Worm (Caenorhabditis elegans) whole organism, early embryonic: ENCODE results near the gene pigg-1.

Source experiments
- B0310.2 ChIP-seq: sonication (generic microtip); optimal IDR thresholded peaks from 2 replicates; lab custom pipeline; 2016; ENCODE audit warnings: mild to moderate bottlenecking, missing genetic modification characterization, missing compliant biosample characterization
- F13C5.2 ChIP-seq: sonication (generic microtip); optimal IDR thresholded peaks from 2 replicates; lab custom pipeline; 2017; ENCODE audit warnings: mild to moderate bottlenecking, missing genetic modification characterization, inconsistent platforms, missing compliant biosample characterization
- aly-1 ChIP-seq: sonication (generic microtip); optimal IDR thresholded peaks from 2 replicates; lab custom pipeline; 2016; ENCODE audit warnings: missing genetic modification characterization, missing compliant biosample characterization
- ama-1 ChIP-seq: fragments of 150-350 bp; optimal IDR thresholded peaks from 2 replicates; lab custom pipeline; 2014
- ceh-13 ChIP-seq: fragments of 200-800 bp; sonication (Bioruptor generic); optimal IDR thresholded peaks from 2 replicates; lab custom pipeline; 2018; ENCODE audit warnings: mild to moderate bottlenecking, missing genetic modification characterization, missing compliant biosample characterization
- ceh-36 ChIP-seq: sonication (generic microtip); optimal IDR thresholded peaks from 2 replicates; lab custom pipeline; 2016; ENCODE audit warnings: missing genetic modification characterization, inconsistent platforms, missing compliant biosample characterization
- ets-7 ChIP-seq: sonication (generic microtip); optimal IDR thresholded peaks from 2 replicates; lab custom pipeline; 2016; ENCODE audit warnings: missing genotype, missing genetic modification characterization, missing compliant biosample characterization
- flt-1 ChIP-seq: fragments of 200-800 bp; sonication (Bioruptor generic); IDR thresholded peaks from 2 replicates; pipeline ENCODE4 v1.3.6; 2022; ENCODE audit warnings: missing genetic modification characterization, missing compliant biosample characterization
- hmbx-1 ChIP-seq: sonication (generic microtip); optimal IDR thresholded peaks from 2 replicates; lab custom pipeline; 2016; ENCODE audit warnings: mild to moderate bottlenecking, missing genetic modification characterization, missing compliant biosample characterization
- hmg-4 ChIP-seq: fragments of 200-800 bp; sonication (Bioruptor generic); optimal IDR thresholded peaks from 2 replicates; lab custom pipeline; 2018; ENCODE audit warnings: mild to moderate bottlenecking, missing genetic modification characterization, missing compliant biosample characterization
- hnd-1 ChIP-seq: sonication (generic microtip); optimal IDR thresholded peaks from 2 replicates; lab custom pipeline; 2016; ENCODE audit warnings: missing genetic modification characterization, missing compliant biosample characterization
- pes-1 ChIP-seq: fragments of 200-800 bp; sonication (Bioruptor generic); IDR thresholded peaks from 2 replicates; pipeline ENCODE4 v1.3.6; 2022; ENCODE audit warnings: missing genetic modification reagents, missing genetic modification characterization, missing compliant biosample characterization
- scrt-1 ChIP-seq: fragments of 200-800 bp; sonication (Bioruptor generic); IDR thresholded peaks from 2 replicates; pipeline ENCODE4 v1.3.6; 2022; ENCODE audit warnings: missing genetic modification characterization, missing compliant biosample characterization
- sea-1 ChIP-seq: fragments of 200-800 bp; sonication (Bioruptor generic); conservative IDR thresholded peaks from 2 replicates; pipeline ENCODE4 v1.3.6; 2022; ENCODE audit warnings: missing genetic modification characterization, missing compliant biosample characterization
- tbx-11 ChIP-seq: fragments of 200-800 bp; sonication (Bioruptor generic); IDR thresholded peaks from 2 replicates; pipeline ENCODE4 v1.3.6; 2022; ENCODE audit warnings: missing genetic modification characterization, missing compliant biosample characterization
- tbx-37 ChIP-seq: fragments of 200-800 bp; sonication (Bioruptor generic); conservative IDR thresholded peaks from 2 replicates; pipeline ENCODE4 v1.3.6; 2022; ENCODE audit warnings: missing genetic modification reagents, missing genetic modification characterization, missing compliant biosample characterization
- tra-4 ChIP-seq: sonication (generic microtip); optimal IDR thresholded peaks from 2 replicates; lab custom pipeline; 2017; ENCODE audit warnings: missing genetic modification characterization, missing compliant biosample characterization

The pigg-1 gene

DNA sequence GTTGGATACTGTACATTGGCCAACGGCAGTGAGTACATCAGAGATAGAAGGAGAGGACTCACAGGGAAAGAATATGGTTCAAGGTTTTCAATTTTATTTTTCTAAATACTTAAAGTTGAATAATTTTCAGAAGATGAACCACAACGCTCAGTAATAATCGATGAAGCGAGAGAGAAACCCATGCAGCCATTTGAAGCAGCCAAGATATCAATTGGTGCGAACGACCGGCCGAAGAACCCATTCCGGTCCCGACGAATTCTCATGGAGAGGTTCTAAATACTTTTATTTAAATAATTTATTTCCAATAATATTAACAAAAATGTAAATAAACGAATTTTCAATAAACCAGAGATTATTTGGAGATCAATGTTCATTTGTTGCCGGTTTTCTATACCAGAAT lies at the start of gene pigg-1:
Gene pigg-1 (minus strand): TSS at position 101 of the 400 bp plus-strand sequence.
- TF ChIP-seq sea-1 (GFP tag; lab: Robert Waterston, UW) (no peak), ceh-36 (tag; lab: Kevin White, UChicago) (no peak), hnd-1 (tag; lab: Kevin White, UChicago) (no peak), tbx-37 (GFP tag; lab: Robert Waterston, UW) (no peak), F13C5.2 (tag; lab: Kevin White, UChicago) (no peak), flt-1 (no peak), tra-4 (no peak), B0310.2 (tag; lab: Kevin White, UChicago) (no peak), ama-1 (no peak), aly-1 (tag; lab: Kevin White, UChicago) (no peak), hmbx-1 (no peak), pes-1 (GFP tag; lab: Robert Waterston, UW) (no peak), ets-7 (no peak), ceh-13 (no peak), scrt-1 (GFP tag; lab: Robert Waterston, UW) (no peak)

DNA sequence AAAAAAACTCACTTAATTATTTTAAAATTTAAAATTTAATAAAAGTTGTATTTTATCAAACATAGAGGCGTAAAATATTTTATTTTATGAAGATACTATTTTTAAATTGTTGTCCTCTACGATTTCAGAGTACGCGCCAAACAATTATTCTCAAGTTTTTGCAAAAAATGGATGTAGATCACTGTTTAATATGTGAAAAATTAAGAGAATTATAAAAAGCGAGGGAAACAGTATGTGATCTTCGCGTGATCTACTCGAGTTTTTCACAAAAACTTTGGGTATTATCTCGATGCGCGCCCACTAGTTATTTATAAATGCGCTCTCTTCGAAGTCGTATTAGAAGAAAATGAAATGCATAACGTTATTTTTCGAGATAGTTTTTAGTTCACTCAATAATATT lies 48.8 kb upstream of the pigg-1 start:
- TF ChIP-seq tbx-11 (GFP tag; lab: Robert Waterston, UW) (no peak), scrt-1 (GFP tag; lab: Robert Waterston, UW) (no peak), flt-1 (no peak), F13C5.2 (tag; lab: Kevin White, UChicago) (no peak), ets-7 (no peak), sea-1 (GFP tag; lab: Robert Waterston, UW) (no peak), ceh-36 (tag; lab: Kevin White, UChicago) (no peak), aly-1 (tag; lab: Kevin White, UChicago) (no peak), hmbx-1 (no peak), B0310.2 (tag; lab: Kevin White, UChicago) (no peak), tra-4 (no peak), tbx-37 (GFP tag; lab: Robert Waterston, UW) (no peak), hnd-1 (tag; lab: Kevin White, UChicago) (no peak)

DNA sequence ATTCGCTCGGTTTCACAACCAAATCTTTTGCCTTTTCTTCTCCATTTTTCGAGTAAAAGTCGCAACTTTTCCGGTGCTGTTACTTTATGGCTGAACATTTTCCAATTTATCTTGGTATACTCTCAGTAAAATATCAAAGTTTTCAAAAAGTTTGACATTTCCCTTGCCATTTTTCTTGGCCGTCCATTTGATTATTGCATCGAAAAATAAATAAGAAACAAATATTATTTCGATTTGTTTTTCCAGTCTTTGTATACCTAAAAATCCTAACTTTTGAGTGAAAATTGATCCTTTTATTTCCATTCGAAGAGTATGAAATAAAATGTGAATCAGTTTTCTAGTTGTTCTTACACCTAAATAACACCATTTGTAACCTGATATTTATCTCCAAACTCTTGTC lies 46.4 kb upstream of the pigg-1 start:
- TF ChIP-seq F13C5.2 (tag; lab: Kevin White, UChicago): no peak
- TF ChIP-seq ama-1: no peak
- TF ChIP-seq tbx-37 (GFP tag; lab: Robert Waterston, UW): no peak
- no peak for TF ChIP-seq flt-1
- TF ChIP-seq hmg-4 (GFP tag; lab: Kevin White, UChicago): no peak
- TF ChIP-seq pes-1 (GFP tag; lab: Robert Waterston, UW): no peak
- no peak for TF ChIP-seq ceh-36 (tag; lab: Kevin White, UChicago)
- TF ChIP-seq tra-4: no peak
- TF ChIP-seq hmbx-1: no peak
- no peak for TF ChIP-seq tbx-11 (GFP tag; lab: Robert Waterston, UW)
- no peak for TF ChIP-seq aly-1 (tag; lab: Kevin White, UChicago)

DNA sequence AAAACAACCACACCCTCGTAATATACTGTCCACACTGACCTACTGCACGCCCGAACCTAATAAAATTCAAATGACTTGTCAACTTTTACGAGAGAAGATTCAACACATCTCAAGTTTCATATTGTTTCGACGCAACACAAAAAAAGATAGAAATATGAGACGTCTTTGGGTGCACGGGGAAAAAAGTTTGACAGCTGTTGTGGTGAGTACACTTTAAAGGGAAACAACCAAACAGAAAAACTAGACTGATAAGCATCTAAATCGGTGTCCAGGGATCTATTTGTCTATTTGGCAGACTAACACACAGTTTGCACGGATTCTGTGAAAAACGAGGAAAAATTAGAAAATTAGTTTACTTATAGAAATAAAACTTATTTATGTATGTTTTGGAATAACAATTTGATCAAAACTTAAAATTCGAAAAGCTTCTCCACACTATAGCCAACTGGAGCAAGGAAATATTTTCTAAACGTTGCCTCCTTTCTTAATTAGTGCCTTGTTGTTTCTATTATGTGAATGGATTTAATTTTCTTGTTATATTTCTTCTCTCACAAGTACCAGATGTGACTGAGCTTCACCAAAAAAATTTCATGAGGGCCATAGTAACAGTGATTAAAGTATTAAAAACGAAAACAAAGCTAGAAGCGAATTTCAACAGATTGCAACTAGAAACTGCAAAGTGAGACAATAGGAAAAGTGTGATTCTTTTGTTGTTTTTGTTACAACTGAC lies 43.7 kb upstream of the pigg-1 start:
- TF ChIP-seq ama-1 (no peak), F13C5.2 (tag; lab: Kevin White, UChicago) (no peak), hmg-4 (GFP tag; lab: Kevin White, UChicago) (no peak), aly-1 (tag; lab: Kevin White, UChicago) (no peak), ets-7 (no peak), tbx-11 (GFP tag; lab: Robert Waterston, UW) (no peak), tra-4 (no peak), hmbx-1 (no peak), sea-1 (GFP tag; lab: Robert Waterston, UW) (no peak), ceh-13 (no peak), tbx-37 (GFP tag; lab: Robert Waterston, UW) (no peak), flt-1 (no peak), pes-1 (GFP tag; lab: Robert Waterston, UW) (no peak), hnd-1 (tag; lab: Kevin White, UChicago) (no peak), scrt-1 (GFP tag; lab: Robert Waterston, UW) (no peak), ceh-36 (tag; lab: Kevin White, UChicago) (no peak), B0310.2 (tag; lab: Kevin White, UChicago) (no peak)

DNA sequence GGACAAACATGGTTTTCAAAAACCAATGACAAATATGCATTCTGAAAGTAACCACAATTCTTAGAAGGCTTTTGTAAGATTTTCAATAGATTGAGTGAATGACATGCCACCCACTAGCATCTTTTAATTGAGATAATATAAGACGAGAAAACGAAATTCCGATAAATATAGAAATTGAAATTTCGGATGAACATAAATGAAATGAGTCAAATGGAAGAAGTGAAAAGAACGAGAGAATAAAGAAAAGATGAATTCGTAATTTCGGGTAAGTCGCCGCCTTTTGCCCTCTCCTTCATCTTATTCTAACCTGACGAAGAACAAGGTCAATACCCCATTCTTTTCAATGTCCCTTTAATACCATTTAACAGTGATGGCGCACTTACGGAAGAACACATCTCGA lies 42.3 kb upstream of the pigg-1 start:
- TF ChIP-seq hmg-4 (GFP tag; lab: Kevin White, UChicago) (no peak), ets-7 (no peak), scrt-1 (GFP tag; lab: Robert Waterston, UW) (no peak), tra-4 (no peak), ama-1 (no peak), pes-1 (GFP tag; lab: Robert Waterston, UW) (no peak), ceh-36 (tag; lab: Kevin White, UChicago) (no peak), ceh-13 (no peak), hnd-1 (tag; lab: Kevin White, UChicago) (no peak), hmbx-1 (no peak), sea-1 (GFP tag; lab: Robert Waterston, UW) (no peak), F13C5.2 (tag; lab: Kevin White, UChicago) (no peak), flt-1 (no peak), B0310.2 (tag; lab: Kevin White, UChicago) (no peak), aly-1 (tag; lab: Kevin White, UChicago) (no peak), tbx-37 (GFP tag; lab: Robert Waterston, UW) (no peak), tbx-11 (GFP tag; lab: Robert Waterston, UW) (no peak)

DNA sequence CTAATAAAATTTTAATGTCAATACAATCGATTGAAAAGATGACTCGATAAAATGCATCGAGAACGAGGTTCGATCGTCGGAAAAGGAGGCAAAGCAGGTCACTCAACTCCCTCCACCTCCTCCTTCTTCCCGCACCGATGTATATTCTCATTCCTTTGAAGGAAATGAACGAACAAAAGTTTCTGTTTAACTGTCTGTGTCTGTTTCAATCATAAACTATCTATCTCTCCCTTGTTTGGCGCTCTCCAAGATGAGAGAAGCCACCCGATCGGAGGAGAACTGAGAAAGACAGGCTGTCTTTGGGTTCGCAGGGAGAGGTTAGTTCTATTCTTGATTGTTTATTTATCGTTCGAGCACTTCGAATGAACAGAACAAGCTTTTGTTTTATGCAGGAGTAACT lies 41.1 kb upstream of the pigg-1 start, which contains the start of gene D2085.7:
Gene D2085.7 (plus strand): TSS at position 251 of the 400 bp plus-strand sequence.
- no peak for TF ChIP-seq tbx-37 (GFP tag; lab: Robert Waterston, UW)
- no peak for TF ChIP-seq hmbx-1
- no peak for TF ChIP-seq flt-1
- TF ChIP-seq scrt-1 (GFP tag; lab: Robert Waterston, UW): no peak
- TF ChIP-seq ets-7: no peak
- no peak for TF ChIP-seq hmg-4 (GFP tag; lab: Kevin White, UChicago)

DNA sequence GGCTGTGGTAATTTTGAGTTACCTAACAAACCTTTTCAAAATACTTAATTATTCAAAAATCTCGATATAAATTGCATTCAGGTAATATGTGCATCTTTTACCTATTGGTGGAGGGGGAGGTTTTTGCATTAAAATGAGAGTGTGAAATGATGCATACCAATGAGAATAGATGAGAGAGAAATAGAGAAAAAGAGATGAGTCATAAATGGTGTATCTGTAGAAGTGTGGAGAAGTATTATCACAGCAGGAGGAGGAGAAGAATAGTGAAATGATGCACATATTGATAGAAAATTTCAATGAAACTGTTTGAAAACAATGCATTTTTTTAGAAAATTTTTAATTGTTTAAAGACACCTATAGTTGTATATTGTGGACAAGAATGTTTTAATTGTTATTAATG lies 40.4 kb upstream of the pigg-1 start:
- TF ChIP-seq tra-4 (no peak), pes-1 (GFP tag; lab: Robert Waterston, UW) (no peak), B0310.2 (tag; lab: Kevin White, UChicago) (no peak), tbx-37 (GFP tag; lab: Robert Waterston, UW) (no peak), ceh-13 (no peak), scrt-1 (GFP tag; lab: Robert Waterston, UW) (no peak), ets-7 (no peak), hmbx-1 (no peak), F13C5.2 (tag; lab: Kevin White, UChicago) (no peak), ceh-36 (tag; lab: Kevin White, UChicago) (no peak), ama-1 (no peak), tbx-11 (GFP tag; lab: Robert Waterston, UW) (no peak), aly-1 (tag; lab: Kevin White, UChicago) (no peak), sea-1 (GFP tag; lab: Robert Waterston, UW) (no peak), hmg-4 (GFP tag; lab: Kevin White, UChicago) (no peak), flt-1 (no peak), hnd-1 (tag; lab: Kevin White, UChicago) (no peak)
